Worm (Caenorhabditis elegans) whole organism, young adult: Measurements from ENCODE around the gene sre-14.

Experiments used
- B0019.2 ChIP-seq: fragments of 200-800 bp; sonication (Bioruptor generic); conservative IDR thresholded peaks from 2 replicates; pipeline ENCODE4 v1.3.6; 2022; ENCODE audit warnings: missing genetic modification reagents, missing genetic modification characterization, missing compliant biosample characterization
- C06A6.2 ChIP-seq: fragments of 200-800 bp; sonication (Bioruptor generic); conservative IDR thresholded peaks from 2 replicates; pipeline ENCODE4 v1.3.6; 2022; ENCODE audit warnings: missing genetic modification characterization, missing compliant biosample characterization
- F10E7.11 ChIP-seq: sonication (generic microtip); optimal IDR thresholded peaks from 2 replicates; lab custom pipeline; 2017; ENCODE audit warnings: mild to moderate bottlenecking, missing genetic modification characterization, moderate library complexity, missing compliant biosample characterization
- F22D6.2 ChIP-seq: sonication (generic microtip); optimal IDR thresholded peaks from 2 replicates; lab custom pipeline; 2016; ENCODE audit warnings: mild to moderate bottlenecking, missing genetic modification characterization, missing compliant biosample characterization
- F23B12.7 ChIP-seq: sonication (generic microtip); optimal IDR thresholded peaks from 2 replicates; lab custom pipeline; 2017; ENCODE audit warnings: missing genetic modification characterization, mild to moderate bottlenecking, missing compliant biosample characterization, antibody characterized with exemption, moderate library complexity; ENCODE audit not compliant: insufficient read depth
- F33H1.4 ChIP-seq: fragments of 200-800 bp; sonication (Bioruptor generic); IDR thresholded peaks from 2 replicates; pipeline ENCODE4 v1.3.6; 2022; ENCODE audit warnings: missing genetic modification reagents, missing genetic modification characterization, missing compliant biosample characterization
- F37B4.10 ChIP-seq: fragments of 200-800 bp; sonication (Bioruptor generic); IDR thresholded peaks from 2 replicates; pipeline ENCODE4 v1.3.6; 2022; ENCODE audit warnings: missing genetic modification characterization, missing compliant biosample characterization
- F49E8.2 ChIP-seq: sonication (generic microtip); optimal IDR thresholded peaks from 3 replicates; lab custom pipeline; 2017; ENCODE audit warnings: missing genetic modification characterization, mild to moderate bottlenecking, missing compliant biosample characterization, antibody characterized with exemption, moderate library complexity; ENCODE audit not compliant: insufficient read depth
- Y67H2A.10 ChIP-seq: fragments of 200-800 bp; sonication (Bioruptor generic); conservative IDR thresholded peaks from 2 replicates; pipeline ENCODE4 v1.3.6; 2022; ENCODE audit warnings: missing genetic modification reagents, missing genetic modification characterization, missing compliant biosample characterization
- Y79H2A.3 ChIP-seq: fragments of 200-800 bp; sonication (Bioruptor generic); conservative IDR thresholded peaks from 2 replicates; pipeline ENCODE4 v1.3.6; 2022; ENCODE audit warnings: missing genetic modification reagents, missing genetic modification characterization, missing compliant biosample characterization
- Y95B8A.8 ChIP-seq: fragments of 200-800 bp; sonication (Bioruptor generic); IDR thresholded peaks from 2 replicates; pipeline ENCODE4 v1.3.6; 2022; ENCODE audit warnings: missing genetic modification reagents, missing genetic modification characterization, missing compliant biosample characterization
- akir-1 ChIP-seq: fragments of 200-800 bp; sonication (Bioruptor generic); optimal IDR thresholded peaks from 2 replicates; lab custom pipeline; 2018; ENCODE audit warnings: mild to moderate bottlenecking, missing genetic modification characterization, moderate library complexity, missing compliant biosample characterization
- aptf-2 ChIP-seq: fragments of 200-800 bp; sonication (Bioruptor generic); conservative IDR thresholded peaks from 2 replicates; pipeline ENCODE4 v1.3.6; 2022; ENCODE audit warnings: missing genetic modification reagents, missing genetic modification characterization, missing compliant biosample characterization
- atf-7 ChIP-seq: sonication (generic microtip); optimal IDR thresholded peaks from 2 replicates; lab custom pipeline; 2017; ENCODE audit warnings: mild to moderate bottlenecking, missing genetic modification characterization, missing compliant biosample characterization
- ceh-100 ChIP-seq: fragments of 200-800 bp; sonication (Bioruptor generic); IDR thresholded peaks from 2 replicates; pipeline ENCODE4 v1.3.6; 2022; ENCODE audit warnings: missing genetic modification reagents, missing genetic modification characterization, missing compliant biosample characterization
- dpff-1 ChIP-seq: sonication (generic microtip); optimal IDR thresholded peaks from 2 replicates; lab custom pipeline; 2017; ENCODE audit warnings: mild to moderate bottlenecking, missing genetic modification characterization, missing compliant biosample characterization
- egl-18 ChIP-seq: fragments of 200-800 bp; sonication (Bioruptor generic); IDR thresholded peaks from 2 replicates; pipeline ENCODE4 v1.3.6; 2022; ENCODE audit warnings: missing genetic modification reagents, missing genetic modification characterization, missing compliant biosample characterization
- egrh-3 ChIP-seq: fragments of 200-800 bp; sonication (Bioruptor generic); IDR thresholded peaks from 2 replicates; pipeline ENCODE4 v1.3.6; 2022; ENCODE audit warnings: missing genetic modification reagents, missing genetic modification characterization, missing compliant biosample characterization
- ekl-4 ChIP-seq: fragments of 200-800 bp; sonication (Bioruptor generic); IDR thresholded peaks from 2 replicates; pipeline ENCODE4 v1.3.6; 2022; ENCODE audit warnings: missing genetic modification reagents, missing genetic modification characterization, missing compliant biosample characterization
- ets-4 ChIP-seq: fragments of 200-800 bp; sonication (Bioruptor generic); optimal IDR thresholded peaks from 2 replicates; lab custom pipeline; 2018; ENCODE audit warnings: mild to moderate bottlenecking, missing genetic modification characterization, missing compliant biosample characterization
- hrde-1 ChIP-seq: sonication (generic microtip); optimal IDR thresholded peaks from 2 replicates; lab custom pipeline; 2016; ENCODE audit warnings: missing genetic modification characterization, mild to moderate bottlenecking, missing compliant biosample characterization, moderate library complexity, missing genotype, missing genetic modification reagents, borderline replicate concordance
- hsf-1 ChIP-seq: fragments of 200-800 bp; sonication (Bioruptor generic); IDR thresholded peaks from 2 replicates; pipeline ENCODE4 v1.3.6; 2022; ENCODE audit warnings: missing genetic modification reagents, missing genetic modification characterization, missing compliant biosample characterization
- lag-1 ChIP-seq: fragments of 200-800 bp; sonication (Bioruptor generic); IDR thresholded peaks from 2 replicates; pipeline ENCODE4 v1.3.6; 2022; ENCODE audit warnings: missing genetic modification reagents, missing genetic modification characterization, missing compliant biosample characterization
- let-526 ChIP-seq: fragments of 200-800 bp; sonication (Bioruptor generic); IDR thresholded peaks from 2 replicates; pipeline ENCODE4 v1.3.6; 2022; ENCODE audit warnings: missing genetic modification reagents, missing genetic modification characterization, missing compliant biosample characterization
- lin-26 ChIP-seq: fragments of 200-800 bp; sonication (Bioruptor generic); IDR thresholded peaks from 2 replicates; pipeline ENCODE4 v1.3.6; 2022; ENCODE audit warnings: missing genetic modification reagents, missing genetic modification characterization, missing compliant biosample characterization
- lin-35 ChIP-seq, 3 experiments: fragments of 150-350 bp in 2 of 3; sonication (generic microtip) in 1 of 3; optimal IDR thresholded peaks; 2 replicates each; lab custom pipeline; 2014 to 2018; ENCODE audit warnings: missing biosample characterization in 3 of 3, missing genetic modification characterization in 3 of 3, missing genetic modification reagents in 3 of 3
- lsl-1 ChIP-seq: fragments of 200-800 bp; sonication (Bioruptor generic); optimal IDR thresholded peaks from 2 replicates; lab custom pipeline; 2018; ENCODE audit warnings: mild to moderate bottlenecking, missing genetic modification characterization, moderate library complexity, missing compliant biosample characterization
- madf-6 ChIP-seq: fragments of 200-800 bp; sonication (Bioruptor generic); IDR thresholded peaks from 2 replicates; pipeline ENCODE4 v1.3.6; 2022; ENCODE audit warnings: missing genetic modification reagents, missing genetic modification characterization, missing compliant biosample characterization
- nhr-27 ChIP-seq: fragments of 200-800 bp; sonication (Bioruptor generic); optimal IDR thresholded peaks from 2 replicates; lab custom pipeline; 2018; ENCODE audit warnings: mild to moderate bottlenecking, missing genetic modification characterization, moderate library complexity, missing compliant biosample characterization
- nhr-90 ChIP-seq: sonication (generic microtip); optimal IDR thresholded peaks from 2 replicates; lab custom pipeline; 2016; ENCODE audit warnings: missing genotype, mild to moderate bottlenecking, missing genetic modification characterization, missing compliant biosample characterization
- repo-1 ChIP-seq: sonication (generic microtip); optimal IDR thresholded peaks from 2 replicates; lab custom pipeline; 2017; ENCODE audit warnings: mild to moderate bottlenecking, missing genetic modification characterization, missing compliant biosample characterization
- rpc-1 ChIP-seq, 2 experiments: fragments of 150-350 bp in 1 of 2; sonication (generic microtip) in 1 of 2; optimal IDR thresholded peaks; 2 replicates each; lab custom pipeline; 2014 to 2018; ENCODE audit warnings: missing biosample characterization in 1 of 2, missing genetic modification characterization in 1 of 2, missing genetic modification reagents in 1 of 2, missing genotype in 1 of 2
- snpc-3.4 ChIP-seq: sonication (generic microtip); optimal IDR thresholded peaks from 2 replicates; lab custom pipeline; 2017; ENCODE audit warnings: missing genetic modification characterization, mild to moderate bottlenecking, missing compliant biosample characterization, antibody characterized with exemption, moderate library complexity, missing genotype, missing genetic modification reagents
- snpc-4 ChIP-seq, 5 experiments: fragments of 150-350 bp in 1 of 5; sonication (generic microtip) in 4 of 5; optimal IDR thresholded peaks; 2 replicates each; lab custom pipeline; 2014 to 2018; ENCODE audit warnings: missing genetic modification characterization in 5 of 5, missing biosample characterization in 3 of 5, antibody characterized with exemption in 2 of 5, mild to moderate bottlenecking in 2 of 5, missing compliant biosample characterization in 2 of 5, missing genotype in 2 of 5, moderate library complexity in 2 of 5, missing genetic modification reagents in 1 of 5
- somi-1 ChIP-seq: fragments of 200-800 bp; sonication (Bioruptor generic); optimal IDR thresholded peaks from 2 replicates; lab custom pipeline; 2018; ENCODE audit warnings: mild to moderate bottlenecking, missing genetic modification characterization, missing compliant biosample characterization
- tbx-9 ChIP-seq: sonication (generic microtip); optimal IDR thresholded peaks from 2 replicates; lab custom pipeline; 2016; ENCODE audit warnings: borderline replicate concordance, missing genetic modification characterization, inconsistent platforms, missing compliant biosample characterization
- tlf-1 ChIP-seq: fragments of 200-800 bp; sonication (Bioruptor generic); optimal IDR thresholded peaks from 2 replicates; lab custom pipeline; 2018; ENCODE audit warnings: mild to moderate bottlenecking, missing genetic modification characterization, missing compliant biosample characterization
- zfh-2 ChIP-seq: fragments of 200-800 bp; sonication (Bioruptor generic); conservative IDR thresholded peaks from 2 replicates; pipeline ENCODE4 v1.3.6; 2022; ENCODE audit warnings: missing genetic modification reagents, missing genetic modification characterization, missing compliant biosample characterization
- ztf-28 ChIP-seq: fragments of 200-800 bp; sonication (Bioruptor generic); IDR thresholded peaks from 2 replicates; pipeline ENCODE4 v1.3.6; 2022; ENCODE audit warnings: missing genetic modification reagents, missing genetic modification characterization, missing compliant biosample characterization
- ztf-3 ChIP-seq: fragments of 200-800 bp; sonication (Bioruptor generic); optimal IDR thresholded peaks from 2 replicates; lab custom pipeline; 2018; ENCODE audit warnings: mild to moderate bottlenecking, missing genetic modification characterization, missing compliant biosample characterization

The sre-14 gene

ce11 chrIV:12275892-12276291 is 14.6 kb upstream of the sre-14 start, which contains the start of gene vps-8:
Gene vps-8, minus strand, starts transcription at chrIV:12275992.
- TF ChIP-seq snpc-3.4 (tag; lab: Kevin White, UChicago) (no peak), Y95B8A.8 (no peak), F33H1.4 (GFP tag; lab: Robert Waterston, UW) (no peak), tlf-1 (GFP tag; lab: Kevin White, UChicago) (peak; percentile 1), tbx-9 (tag; lab: Kevin White, UChicago) (no peak)
- TF ChIP-seq, all 124 proteins: peak for 1

- no peak for TF ChIP-seq egl-18
- no peak for TF ChIP-seq F10E7.11 (tag; lab: Kevin White, UChicago)
- TF ChIP-seq hsf-1 (GFP tag; lab: Robert Waterston, UW), result no peak
- no peak for TF ChIP-seq lin-35 (GFP tag; optimal IDR thresholded peaks at IDR 0.05; lab: Kevin White, UChicago)
- no peak for TF ChIP-seq lag-1
- TF ChIP-seq F23B12.7, result no peak
- no peak for TF ChIP-seq ztf-28 (GFP tag; lab: Robert Waterston, UW)
- no peak for TF ChIP-seq B0019.2 (GFP tag; lab: Robert Waterston, UW)
- no peak for TF ChIP-seq ztf-3 (GFP tag; lab: Kevin White, UChicago)
- no peak for TF ChIP-seq Y79H2A.3 (GFP tag; lab: Robert Waterston, UW)
These were observed 13.1 kb upstream of the sre-14 start for ce11 chrIV:12274365-12274764.

- no peak for TF ChIP-seq rpc-1 (optimal IDR thresholded peaks at IDR 0.05; lab: Kevin White, UChicago)
- TF ChIP-seq rpc-1 (tag; optimal IDR thresholded peaks at IDR 0.05; lab: Kevin White, UChicago), result no peak
- no peak for TF ChIP-seq Y67H2A.10 (GFP tag; lab: Robert Waterston, UW)
- TF ChIP-seq F37B4.10 (GFP tag; lab: Robert Waterston, UW), result no peak
- no peak for TF ChIP-seq ekl-4 (GFP tag; lab: Robert Waterston, UW)
- no peak for TF ChIP-seq repo-1
- TF ChIP-seq dpff-1 (tag; lab: Kevin White, UChicago), result no peak
These were observed 9.1 kb upstream of the sre-14 start, which contains the start of gene C42C1.3 for ce11 chrIV:12270392-12270791. Gene C42C1.3, minus strand, starts transcription at chrIV:12270492.

ce11 chrIV:12268272-12269045 is 7.2 kb upstream of the sre-14 start, which contains the start of the genes ppm-1.H and rpl-34:
Gene ppm-1.H, minus strand, starts transcription at chrIV:12268322.
Gene rpl-34, plus strand, starts transcription at chrIV:12268995.
- TF ChIP-seq zfh-2 (no peak), snpc-4 (GFP tag; optimal IDR thresholded peaks at IDR 0.05; lab: Kevin White, UChicago) (no peak), snpc-4 (tag; optimal IDR thresholded peaks at IDR 0.05; lab: Kevin White, UChicago) (peak in 3 of 4 experiments; percentile 7 to 48 (median 29)), rpc-1 (optimal IDR thresholded peaks at IDR 0.05; lab: Kevin White, UChicago) (no peak), rpc-1 (tag; optimal IDR thresholded peaks at IDR 0.05; lab: Kevin White, UChicago) (no peak), ets-4 (GFP tag; lab: Kevin White, UChicago) (no peak), C06A6.2 (GFP tag; lab: Robert Waterston, UW) (no peak), B0019.2 (GFP tag; lab: Robert Waterston, UW) (no peak), let-526 (no peak), ceh-100 (GFP tag; lab: Robert Waterston, UW) (no peak), madf-6 (GFP tag; lab: Robert Waterston, UW) (no peak), F49E8.2 (peak; percentile 8), somi-1 (GFP tag; lab: Kevin White, UChicago) (no peak), lin-26 (GFP tag; lab: Robert Waterston, UW) (no peak), atf-7 (tag; lab: Kevin White, UChicago) (no peak), nhr-27 (tag; lab: Kevin White, UChicago) (no peak), egrh-3 (GFP tag; lab: Robert Waterston, UW) (no peak), akir-1 (GFP tag; lab: Kevin White, UChicago) (no peak), lsl-1 (GFP tag; lab: Kevin White, UChicago) (peak; percentile 76), nhr-90 (tag; lab: Kevin White, UChicago) (no peak), hrde-1 (tag; lab: Kevin White, UChicago) (no peak), F22D6.2 (no peak), aptf-2 (no peak), lin-35 (GFP tag; optimal IDR thresholded peaks at IDR 0.05; lab: Kevin White, UChicago) (peak in 1 of 3 experiments; percentile 46)
